Fruit fly (Drosophila melanogaster) whole organism, embryonic: ENCODE data around the gene heix.

Experiments
- Antp ChIP-seq: fragments of 200-800 bp; sonication (Bioruptor generic); optimal IDR thresholded peaks from 3 replicates; lab custom pipeline; 2016; ENCODE audit warnings: missing biosample characterization, missing genetic modification characterization
- B-H2 ChIP-seq: fragments of 200-800 bp; sonication (Bioruptor generic); optimal IDR thresholded peaks from 2 replicates; lab custom pipeline; 2018; ENCODE audit warnings: missing biosample characterization, mild to moderate bottlenecking, missing genetic modification characterization
- Blimp-1 ChIP-seq: fragments of 200-800 bp; sonication (Bioruptor generic); optimal IDR thresholded peaks from 3 replicates; lab custom pipeline; 2018; ENCODE audit warnings: missing biosample characterization, missing genetic modification characterization, mild to moderate bottlenecking, moderate library complexity, missing genetic modification reagents
- CG10147 ChIP-seq: fragments of 200-800 bp; sonication (Bioruptor generic); optimal IDR thresholded peaks from 2 replicates; lab custom pipeline; 2019; ENCODE audit warnings: missing biosample characterization, mild to moderate bottlenecking, missing genetic modification characterization, moderate library complexity
- CG11247 ChIP-seq: fragments of 200-800 bp; sonication (Bioruptor generic); IDR thresholded peaks from 2 replicates; pipeline ENCODE4 v1.3.6; 2022; ENCODE audit warnings: missing biosample characterization, missing genetic modification characterization
- CG11560 ChIP-seq: fragments of 200-800 bp; sonication (Bioruptor generic); IDR thresholded peaks from 3 replicates; pipeline ENCODE4 v1.3.6; 2022; ENCODE audit warnings: missing biosample characterization, missing genetic modification characterization
- CG11696 ChIP-seq: fragments of 200-800 bp; sonication (Bioruptor generic); IDR thresholded peaks from 2 replicates; pipeline ENCODE4 v1.3.6; 2022; ENCODE audit warnings: missing biosample characterization, missing genetic modification characterization
- CG13123 ChIP-seq: fragments of 200-800 bp; sonication (Bioruptor generic); optimal IDR thresholded peaks from 2 replicates; lab custom pipeline; 2016; ENCODE audit warnings: missing biosample characterization, missing genetic modification characterization
- CG15514 ChIP-seq: fragments of 200-800 bp; sonication (Bioruptor generic); optimal IDR thresholded peaks from 3 replicates; lab custom pipeline; 2017; ENCODE audit warnings: missing biosample characterization, missing genetic modification characterization, mild to moderate bottlenecking, moderate library complexity, missing genetic modification reagents
- CG17328 ChIP-seq: fragments of 200-800 bp; sonication (Bioruptor generic); IDR thresholded peaks from 2 replicates; pipeline ENCODE4 v1.3.6; 2022; ENCODE audit warnings: missing biosample characterization, missing genetic modification characterization
- CG18764 ChIP-seq: fragments of 200-800 bp; sonication (Bioruptor generic); optimal IDR thresholded peaks from 3 replicates; lab custom pipeline; 2016; ENCODE audit warnings: missing biosample characterization, missing genetic modification characterization
- CG2875 ChIP-seq: fragments of 200-800 bp; sonication (Bioruptor generic); optimal IDR thresholded peaks from 2 replicates; lab custom pipeline; 2017; ENCODE audit warnings: missing biosample characterization, mild to moderate bottlenecking, missing genetic modification characterization, missing genetic modification reagents
- CG30020 ChIP-seq: fragments of 200-800 bp; optimal IDR thresholded peaks from 2 replicates; lab custom pipeline; 2019; ENCODE audit warnings: missing biosample characterization, mild to moderate bottlenecking, missing genetic modification characterization, moderate library complexity
- CG31388 ChIP-seq: fragments of 200-800 bp; sonication (Bioruptor generic); optimal IDR thresholded peaks from 2 replicates; lab custom pipeline; 2016; ENCODE audit warnings: missing biosample characterization, missing genetic modification characterization
- CG4617 ChIP-seq: fragments of 200-800 bp; sonication (Bioruptor generic); optimal IDR thresholded peaks from 3 replicates; lab custom pipeline; 2016; ENCODE audit warnings: missing biosample characterization, missing genetic modification characterization, borderline replicate concordance
- CG6813 ChIP-seq: fragments of 200-800 bp; sonication (Bioruptor generic); optimal IDR thresholded peaks from 2 replicates; lab custom pipeline; 2017; ENCODE audit warnings: missing biosample characterization, missing genetic modification characterization, mild to moderate bottlenecking, moderate library complexity, missing genetic modification reagents
- CG8765 ChIP-seq: fragments of 200-800 bp; sonication (Bioruptor generic); IDR thresholded peaks from 2 replicates; pipeline ENCODE4 v1.3.6; 2022; ENCODE audit warnings: missing biosample characterization, missing genetic modification characterization
- CG9727 ChIP-seq: fragments of 200-800 bp; sonication (Bioruptor generic); optimal IDR thresholded peaks from 3 replicates; lab custom pipeline; 2017; ENCODE audit warnings: missing biosample characterization, mild to moderate bottlenecking, missing genetic modification characterization
- CrebB ChIP-seq: fragments of 200-800 bp; sonication (Bioruptor generic); optimal IDR thresholded peaks from 3 replicates; lab custom pipeline; 2018; ENCODE audit warnings: missing biosample characterization, mild to moderate bottlenecking, missing genetic modification characterization
- Dp ChIP-seq: fragments of 200-800 bp; sonication (Bioruptor generic); optimal IDR thresholded peaks from 2 replicates; lab custom pipeline; 2018; ENCODE audit warnings: missing biosample characterization, mild to moderate bottlenecking, missing genetic modification characterization, moderate library complexity
- Dref ChIP-seq: fragments of 200-800 bp; sonication (Bioruptor generic); IDR thresholded peaks from 2 replicates; pipeline ENCODE4 v1.3.6; 2022; ENCODE audit warnings: missing biosample characterization, missing genetic modification characterization
- Gsc ChIP-seq: fragments of 200-800 bp; sonication (Bioruptor generic); IDR thresholded peaks from 2 replicates; pipeline ENCODE4 v1.3.6; 2022; ENCODE audit warnings: missing biosample characterization, missing genetic modification characterization
- HLH3B ChIP-seq: fragments of 200-800 bp; sonication (Bioruptor generic); IDR thresholded peaks from 2 replicates; pipeline ENCODE4 v1.3.6; 2022; ENCODE audit warnings: missing biosample characterization, missing genetic modification characterization
- Hmr ChIP-seq: fragments of 200-800 bp; sonication (Bioruptor generic); optimal IDR thresholded peaks from 3 replicates; lab custom pipeline; 2017; ENCODE audit warnings: mild to moderate bottlenecking, missing biosample characterization, missing genetic modification reagents, missing genetic modification characterization
- MESR4 ChIP-seq: fragments of 200-800 bp; sonication (Bioruptor generic); optimal IDR thresholded peaks from 2 replicates; lab custom pipeline; 2018; ENCODE audit warnings: missing biosample characterization, mild to moderate bottlenecking, missing genetic modification characterization, moderate library complexity
- NC2α ChIP-seq: fragments of 200-800 bp; sonication (Bioruptor generic); optimal IDR thresholded peaks from 2 replicates; lab custom pipeline; 2016; ENCODE audit warnings: missing biosample characterization, missing genetic modification characterization
- NK7.1 ChIP-seq: fragments of 200-800 bp; sonication (Bioruptor generic); optimal IDR thresholded peaks from 3 replicates; lab custom pipeline; 2016; ENCODE audit warnings: missing biosample characterization, missing genetic modification characterization
- Opbp ChIP-seq: fragments of 200-800 bp; sonication (Bioruptor generic); IDR thresholded peaks from 3 replicates; pipeline ENCODE4 v1.3.6; 2022; ENCODE audit warnings: missing biosample characterization, missing genetic modification characterization; ENCODE audit not compliant: partially characterized antibody
- Trl ChIP-seq, 3 experiments: fragments of >200 bp in 2 of 3; fragments of 200-800 bp in 1 of 3; sonication (Bioruptor generic) in 1 of 3; optimal IDR thresholded peaks; 2 replicates in 1 of 3; 3 replicates in 2 of 3; lab custom pipeline; 2016 to 2017; ENCODE audit warnings: missing biosample characterization in 1 of 3, missing genetic modification characterization in 1 of 3
- Xrp1 ChIP-seq: fragments of 200-800 bp; sonication (Bioruptor generic); IDR thresholded peaks from 2 replicates; pipeline ENCODE4 v1.3.6; 2022; ENCODE audit warnings: missing biosample characterization, missing genetic modification characterization
- bab2 ChIP-seq: fragments of 200-800 bp; sonication (Bioruptor generic); optimal IDR thresholded peaks from 2 replicates; lab custom pipeline; 2016; ENCODE audit warnings: missing biosample characterization, missing genetic modification characterization
- bsh ChIP-seq, 2 experiments: fragments of 200-800 bp; sonication (Bioruptor generic); optimal IDR thresholded peaks; 2 replicates each; lab custom pipeline; 2017 to 2018; ENCODE audit warnings: mild to moderate bottlenecking in 2 of 2, missing biosample characterization in 2 of 2, missing genetic modification characterization in 2 of 2, moderate library complexity in 1 of 2
- cad ChIP-seq: fragments of >200 bp; optimal IDR thresholded peaks from 2 replicates; lab custom pipeline; 2017; ENCODE audit warnings: missing biosample characterization, missing genetic modification characterization
- crc ChIP-seq: fragments of 200-800 bp; sonication (Bioruptor generic); optimal IDR thresholded peaks from 2 replicates; lab custom pipeline; 2016; ENCODE audit warnings: missing biosample characterization, missing genetic modification characterization
- fd102C ChIP-seq: fragments of 200-800 bp; sonication (Bioruptor generic); optimal IDR thresholded peaks from 2 replicates; lab custom pipeline; 2018; ENCODE audit warnings: missing biosample characterization, mild to moderate bottlenecking, missing genetic modification characterization, moderate library complexity
- gce ChIP-seq: fragments of 200-800 bp; sonication (Bioruptor generic); IDR thresholded peaks from 3 replicates; pipeline ENCODE4 v1.3.6; 2022; ENCODE audit warnings: missing biosample characterization, missing genetic modification characterization
- gsb ChIP-seq: fragments of 200-800 bp; sonication (Bioruptor generic); IDR thresholded peaks from 2 replicates; pipeline ENCODE4 v1.3.6; 2022; ENCODE audit warnings: missing biosample characterization, missing genetic modification characterization
- gsb-n ChIP-seq: fragments of 200-800 bp; sonication (Bioruptor generic); optimal IDR thresholded peaks from 3 replicates; lab custom pipeline; 2018; ENCODE audit warnings: missing biosample characterization, mild to moderate bottlenecking, missing genetic modification characterization
- jigr1 ChIP-seq: fragments of 200-800 bp; sonication (Bioruptor generic); IDR thresholded peaks from 3 replicates; pipeline ENCODE4 v1.3.6; 2022; ENCODE audit warnings: missing biosample characterization, missing genetic modification characterization
- knrl ChIP-seq: fragments of 200-800 bp; sonication (Bioruptor generic); IDR thresholded peaks from 3 replicates; pipeline ENCODE4 v1.3.6; 2022; ENCODE audit warnings: missing biosample characterization, missing genetic modification characterization; ENCODE audit not compliant: partially characterized antibody
- lilli ChIP-seq: fragments of 200-800 bp; sonication (Bioruptor generic); optimal IDR thresholded peaks from 3 replicates; lab custom pipeline; 2016; ENCODE audit warnings: missing biosample characterization, missing genetic modification characterization
- lmd ChIP-seq: fragments of 200-800 bp; sonication (Bioruptor generic); IDR thresholded peaks from 2 replicates; pipeline ENCODE4 v1.3.6; 2022; ENCODE audit warnings: missing biosample characterization, missing genetic modification characterization
- mld ChIP-seq: fragments of 200-800 bp; sonication (Bioruptor generic); IDR thresholded peaks from 3 replicates; pipeline ENCODE4 v1.3.6; 2022; ENCODE audit warnings: missing biosample characterization, missing genetic modification characterization; ENCODE audit not compliant: partially characterized antibody
- pita ChIP-seq: fragments of 200-800 bp; sonication (Bioruptor generic); optimal IDR thresholded peaks from 2 replicates; lab custom pipeline; 2017; ENCODE audit warnings: missing biosample characterization, mild to moderate bottlenecking, missing genetic modification characterization
- row ChIP-seq: fragments of 200-800 bp; sonication (Bioruptor generic); IDR thresholded peaks from 3 replicates; pipeline ENCODE4 v1.3.6; 2022; ENCODE audit warnings: missing biosample characterization, missing genetic modification characterization
- tap ChIP-seq: fragments of 200-800 bp; optimal IDR thresholded peaks from 3 replicates; lab custom pipeline; 2019; ENCODE audit warnings: missing biosample characterization, mild to moderate bottlenecking, missing genetic modification characterization, moderate library complexity
- tgo ChIP-seq: fragments of 200-800 bp; sonication (Bioruptor generic); IDR thresholded peaks from 3 replicates; pipeline ENCODE4 v1.3.6; 2022; ENCODE audit warnings: missing biosample characterization, missing genetic modification characterization
- wek ChIP-seq: fragments of 200-800 bp; sonication (Bioruptor generic); optimal IDR thresholded peaks from 3 replicates; lab custom pipeline; 2018; ENCODE audit warnings: missing biosample characterization, mild to moderate bottlenecking, missing genetic modification characterization, moderate library complexity
- zf30C ChIP-seq: fragments of 200-800 bp; sonication (Bioruptor generic); optimal IDR thresholded peaks from 3 replicates; lab custom pipeline; 2018; ENCODE audit warnings: missing biosample characterization, mild to moderate bottlenecking, missing genetic modification characterization

The heix gene

DNA sequence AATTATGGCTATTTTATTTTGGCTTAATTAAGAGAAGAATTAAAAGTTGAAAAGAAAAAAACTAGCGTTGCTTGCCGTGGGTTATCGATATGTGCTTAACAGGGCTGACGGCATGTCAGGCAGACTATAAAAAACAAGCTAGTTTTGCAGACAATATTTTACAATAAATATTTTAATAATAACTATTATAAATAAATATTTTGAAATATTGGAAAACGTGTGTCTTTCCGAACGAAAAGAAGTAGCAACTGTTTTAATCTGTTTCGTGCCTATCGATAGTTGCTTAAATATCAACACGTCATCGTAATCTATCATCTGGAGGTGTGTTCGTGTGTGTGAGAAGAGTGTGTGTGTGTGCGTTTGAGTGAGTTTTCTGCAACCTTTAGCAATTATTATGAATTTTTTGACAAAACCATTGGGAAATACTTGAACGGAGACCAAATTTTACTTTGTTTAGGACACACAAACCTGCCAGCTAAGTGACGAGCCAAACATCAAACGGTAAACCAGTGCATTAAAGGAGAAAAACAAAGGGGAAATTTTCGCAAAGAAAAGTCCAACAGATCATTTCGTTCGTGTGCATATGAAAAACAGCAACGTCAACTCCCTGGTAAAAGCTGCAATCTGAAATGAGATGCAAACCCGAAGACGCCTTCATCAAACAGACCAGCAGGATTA, 7.5 kb upstream of the heix start, which contains the start of the genes CG5861 and Syx5 (continued):
- TF ChIP-seq pita (GFP tag; lab: Kevin White, UChicago) (no peak), gce (GFP tag; lab: Robert Waterston, UW) (no peak), CG17328 (0 out of 2 replicates have a peak, but pooled peaks have one; percentile 54), tap (tag; lab: Kevin White, UChicago) (peak; percentile 57), knrl (GFP tag; lab: Robert Waterston, UW) (peak; percentile 88), Dp (GFP tag; lab: Kevin White, UChicago) (peak; percentile 35), B-H2 (GFP tag; lab: Kevin White, UChicago) (peak; percentile 76), CG6813 (no peak), MESR4 (peak; percentile 66), wek (GFP tag; lab: Kevin White, UChicago) (no peak), zf30C (GFP tag; lab: Kevin White, UChicago) (no peak), HLH3B (GFP tag; lab: Robert Waterston, UW) (peak; percentile 40; the same call in 1 of the 2 replicates), jigr1 (GFP tag; lab: Robert Waterston, UW) (no peak), CG9727 (GFP tag; lab: Kevin White, UChicago) (peak; percentile 45), Trl (optimal IDR thresholded peaks at IDR 0.05; lab: Kevin White, UChicago) (no peak), Trl (GFP tag; optimal IDR thresholded peaks at IDR 0.05; lab: Kevin White, UChicago) (no peak), lmd (GFP tag; lab: Robert Waterston, UW) (peak; percentile 52; the same call in 1 of the 2 replicates), gsb (GFP tag; lab: Robert Waterston, UW) (no peak), Antp (GFP tag; lab: Kevin White, UChicago) (no peak), Xrp1 (peak; percentile 66), Hmr (GFP tag; lab: Kevin White, UChicago) (no peak), CG31388 (GFP tag; lab: Kevin White, UChicago) (no peak), CG11247 (GFP tag; lab: Robert Waterston, UW) (peak; percentile 45; the same call in 1 of the 2 replicates), CG13123 (GFP tag; lab: Kevin White, UChicago) (no peak), Opbp (GFP tag; lab: Robert Waterston, UW) (peak; percentile 76; the same call in 2 of the 3 replicates), lilli (GFP tag; lab: Kevin White, UChicago) (peak; percentile 57), tgo (GFP tag; lab: Robert Waterston, UW) (peak; percentile 56; the same call in 2 of the 3 replicates), mld (GFP tag; lab: Robert Waterston, UW) (peak; percentile 71; the same call in 2 of the 3 replicates), CG11560 (tag; lab: Robert Waterston, UW) (no peak), Gsc (GFP tag; lab: Robert Waterston, UW) (no peak), cad (no peak), NK7.1 (GFP tag; lab: Kevin White, UChicago) (no peak), NC2α (no peak), bab2 (GFP tag; lab: Kevin White, UChicago) (no peak), gsb-n (tag; lab: Kevin White, UChicago) (peak; percentile 17), bsh (GFP tag; optimal IDR thresholded peaks at IDR 0.05; lab: Kevin White, UChicago) (peak in 1 of 2 experiments; percentile 56), CG8765 (GFP tag; lab: Robert Waterston, UW) (no peak), CG2875 (GFP tag; lab: Kevin White, UChicago) (no peak), crc (GFP tag; lab: Kevin White, UChicago) (no peak), Blimp-1 (GFP tag; lab: Kevin White, UChicago) (no peak), row (peak; percentile 86), CG10147 (GFP tag; lab: Kevin White, UChicago) (peak; percentile 80), CG30020 (tag; lab: Kevin White, UChicago) (peak; percentile 77), CrebB (tag; lab: Kevin White, UChicago) (peak; percentile 50), fd102C (no peak), CG18764 (GFP tag; lab: Kevin White, UChicago) (peak; percentile 29), CG15514 (GFP tag; lab: Kevin White, UChicago) (peak; percentile 52), CG4617 (GFP tag; lab: Kevin White, UChicago) (peak; percentile 61), Dref (GFP tag; lab: Robert Waterston, UW) (peak; percentile 75), CG11696 (no peak)
